Fruit fly (Drosophila melanogaster) whole organism, wandering third instar larva: Measurements from ENCODE around the gene Jon99Fii.

Experiments used
- Dfd ChIP-seq: fragments of >200 bp; optimal IDR thresholded peaks from 2 replicates; lab custom pipeline; 2017; ENCODE audit warnings: missing biosample characterization, missing genetic modification characterization
- Mio ChIP-seq: sonication (Bioruptor generic); optimal IDR thresholded peaks from 2 replicates; lab custom pipeline; 2016; ENCODE audit warnings: missing biosample characterization, missing genetic modification characterization
- Myc ChIP-seq: fragments of >200 bp; optimal IDR thresholded peaks from 2 replicates; lab custom pipeline; 2017
- Sp1 ChIP-seq: fragments of 200-800 bp; sonication (Bioruptor generic); optimal IDR thresholded peaks from 3 replicates; lab custom pipeline; 2019; ENCODE audit warnings: missing biosample characterization, mild to moderate bottlenecking, missing genetic modification characterization, moderate library complexity
- pan ChIP-seq: fragments of >200 bp; optimal IDR thresholded peaks from 2 replicates; lab custom pipeline; 2017
- sage ChIP-seq: fragments of 200-800 bp; sonication (Bioruptor generic); optimal IDR thresholded peaks from 2 replicates; lab custom pipeline; 2016; ENCODE audit warnings: missing biosample characterization, mild to moderate bottlenecking, missing genetic modification characterization
- usp ChIP-seq: fragments of >200 bp; optimal IDR thresholded peaks from 2 replicates; lab custom pipeline; 2017; ENCODE audit warnings: missing biosample characterization, missing genetic modification characterization

- TF ChIP-seq usp (GFP tag; lab: Kevin White, UChicago) = no peak
- TF ChIP-seq pan (lab: Kevin White, UChicago) = no peak
- no peak for TF ChIP-seq Dfd (GFP tag; lab: Kevin White, UChicago)
- TF ChIP-seq Sp1 (GFP tag; lab: Kevin White, UChicago) = no peak
- peak; percentile 39 for TF ChIP-seq Myc (lab: Kevin White, UChicago)
- no peak for TF ChIP-seq sage
- no peak for TF ChIP-seq Mio
These were observed 20.7 kb downstream of the Jon99Fii start for dm6 chr3R:30467062-30467461.
